Worm (Caenorhabditis elegans) whole organism, L3 larva: Measurements from ENCODE around the gene F14H3.6.

Experiments
- R02D3.7 ChIP-seq: fragments of 150-350 bp; optimal IDR thresholded peaks from 2 replicates; lab custom pipeline; 2014; ENCODE audit warnings: missing biosample characterization, missing genetic modification characterization
- ZK546.5 ChIP-seq: sonication (generic microtip); optimal IDR thresholded peaks from 2 replicates; lab custom pipeline; 2017; ENCODE audit warnings: missing biosample characterization, missing genetic modification characterization
- ama-1 ChIP-seq: fragments of 150-350 bp; optimal IDR thresholded peaks from 2 replicates; lab custom pipeline; 2018
- ceh-16 ChIP-seq: sonication (generic microtip); optimal IDR thresholded peaks from 2 replicates; lab custom pipeline; 2017; ENCODE audit warnings: missing biosample characterization, missing genetic modification characterization
- ceh-9 ChIP-seq: sonication (generic microtip); optimal IDR thresholded peaks from 2 replicates; lab custom pipeline; 2018; ENCODE audit warnings: missing biosample characterization, missing genetic modification characterization
- egl-5 ChIP-seq: fragments of 150-350 bp; optimal IDR thresholded peaks from 2 replicates; lab custom pipeline; 2017; ENCODE audit warnings: missing biosample characterization, missing genetic modification reagents, missing genetic modification characterization, inconsistent platforms
- elt-1 ChIP-seq: fragments of 150-350 bp; optimal IDR thresholded peaks from 2 replicates; lab custom pipeline; 2014; ENCODE audit warnings: missing biosample characterization, missing genetic modification characterization
- elt-2 ChIP-seq: sonication (generic microtip); optimal IDR thresholded peaks from 2 replicates; lab custom pipeline; 2016; ENCODE audit warnings: missing genetic modification reagents, mild to moderate bottlenecking, missing genetic modification characterization, missing compliant biosample characterization
- elt-3 ChIP-seq, 3 experiments: fragments of 150-350 bp in 1 of 3; sonication (generic microtip) in 2 of 3; optimal IDR thresholded peaks; 2 replicates in 2 of 3; 4 replicates in 1 of 3; lab custom pipeline; 2014 to 2017; ENCODE audit warnings: missing biosample characterization in 3 of 3, missing genetic modification characterization in 3 of 3
- eor-1 ChIP-seq, 2 experiments: fragments of 150-350 bp; optimal IDR thresholded peaks; 2 replicates each; lab custom pipeline; 2014 to 2018; ENCODE audit warnings: missing biosample characterization in 2 of 2, missing genetic modification characterization in 2 of 2
- fkh-10 ChIP-seq: sonication (generic microtip); optimal IDR thresholded peaks from 2 replicates; lab custom pipeline; 2017; ENCODE audit warnings: missing biosample characterization, missing genetic modification reagents, missing genetic modification characterization
- fkh-2 ChIP-seq: fragments of 150-350 bp; optimal IDR thresholded peaks from 2 replicates; lab custom pipeline; 2014; ENCODE audit warnings: missing biosample characterization, missing genetic modification reagents, missing genetic modification characterization
- fos-1 ChIP-seq: fragments of 150-350 bp; optimal IDR thresholded peaks from 2 replicates; lab custom pipeline; 2014; ENCODE audit warnings: missing biosample characterization, missing genetic modification characterization
- lin-15B ChIP-seq: fragments of 150-350 bp; optimal IDR thresholded peaks from 2 replicates; lab custom pipeline; 2014; ENCODE audit warnings: missing biosample characterization, missing genetic modification characterization
- lin-39 ChIP-seq: fragments of 150-350 bp; optimal IDR thresholded peaks from 2 replicates; lab custom pipeline; 2018; ENCODE audit warnings: missing biosample characterization, missing genetic modification reagents, missing genetic modification characterization
- lsy-12 ChIP-seq: sonication (generic microtip); optimal IDR thresholded peaks from 2 replicates; lab custom pipeline; 2016; ENCODE audit warnings: mild to moderate bottlenecking, missing genetic modification characterization, missing compliant biosample characterization
- mml-1 ChIP-seq: fragments of 150-350 bp; sonication (generic microtip); optimal IDR thresholded peaks from 3 replicates; lab custom pipeline; 2014; ENCODE audit warnings: missing biosample characterization, missing genetic modification characterization
- nhr-11 ChIP-seq: fragments of 150-350 bp; optimal IDR thresholded peaks from 2 replicates; lab custom pipeline; 2014; ENCODE audit warnings: missing biosample characterization, missing genetic modification characterization
- nhr-12 ChIP-seq: fragments of 150-350 bp; optimal IDR thresholded peaks from 2 replicates; lab custom pipeline; 2014; ENCODE audit warnings: missing biosample characterization, missing genetic modification characterization
- nhr-43 ChIP-seq: sonication (generic microtip); optimal IDR thresholded peaks from 2 replicates; lab custom pipeline; 2016; ENCODE audit warnings: mild to moderate bottlenecking, missing genetic modification characterization, missing compliant biosample characterization; ENCODE audit not compliant: poor library complexity, severe bottlenecking
- nhr-67 ChIP-seq: fragments of 150-350 bp; optimal IDR thresholded peaks from 2 replicates; lab custom pipeline; 2014; ENCODE audit warnings: missing biosample characterization, missing genetic modification characterization
- pha-4 ChIP-seq: fragments of 150-350 bp; optimal IDR thresholded peaks from 2 replicates; lab custom pipeline; 2014; ENCODE audit warnings: missing biosample characterization, missing genetic modification reagents, missing genetic modification characterization
- pqm-1 ChIP-seq: fragments of 150-350 bp; optimal IDR thresholded peaks from 2 replicates; lab custom pipeline; 2017; ENCODE audit warnings: missing biosample characterization, missing genetic modification characterization, inconsistent platforms
- snpc-4 ChIP-seq: fragments of 150-350 bp; optimal IDR thresholded peaks from 2 replicates; lab custom pipeline; 2014; ENCODE audit warnings: missing biosample characterization, missing genetic modification characterization
- unc-39 ChIP-seq: sonication (generic microtip); optimal IDR thresholded peaks from 4 replicates; lab custom pipeline; 2017; ENCODE audit warnings: missing biosample characterization, missing genetic modification characterization
- unc-62 ChIP-seq: fragments of 150-350 bp; sonication (generic microtip); optimal IDR thresholded peaks from 4 replicates; lab custom pipeline; 2014; ENCODE audit warnings: missing biosample characterization, missing genetic modification reagents, missing genetic modification characterization
- ztf-11 ChIP-seq: fragments of 150-350 bp; optimal IDR thresholded peaks from 2 replicates; lab custom pipeline; 2014; ENCODE audit warnings: missing biosample characterization, missing genetic modification characterization
- ztf-4 ChIP-seq: fragments of 150-350 bp; optimal IDR thresholded peaks from 2 replicates; lab custom pipeline; 2014; ENCODE audit warnings: missing biosample characterization, missing genetic modification characterization

The F14H3.6 gene

DNA sequence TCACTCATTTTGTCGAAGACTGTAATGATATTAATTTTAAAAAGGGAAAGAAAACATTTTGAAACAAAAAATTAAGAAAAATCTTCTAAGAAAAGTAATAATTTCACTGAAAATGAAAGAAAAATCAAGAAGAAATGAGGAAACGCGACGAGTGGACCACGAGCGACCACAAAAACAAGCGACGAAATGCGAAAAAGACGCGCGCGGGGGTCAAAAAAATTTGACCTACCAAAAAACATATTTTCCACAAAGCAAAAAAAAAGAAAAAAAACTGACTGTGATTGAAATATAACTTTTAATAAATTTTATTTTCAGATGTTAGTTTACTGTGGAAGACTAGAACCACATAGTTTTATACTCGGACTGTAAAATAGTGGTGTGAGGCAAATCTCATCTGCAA lies at the start of gene F14H3.6:
F14H3.6 (minus strand) TSS at position 22 of the 400 bp plus-strand sequence.
- TF ChIP-seq mml-1 (tag; lab: Kevin White, UChicago) (no peak), ZK546.5 (no peak), fkh-10 (GFP tag; lab: Kevin White, UChicago) (no peak), lin-15B (tag; lab: Kevin White, UChicago) (no peak), nhr-67 (tag; lab: Kevin White, UChicago) (no peak)

DNA sequence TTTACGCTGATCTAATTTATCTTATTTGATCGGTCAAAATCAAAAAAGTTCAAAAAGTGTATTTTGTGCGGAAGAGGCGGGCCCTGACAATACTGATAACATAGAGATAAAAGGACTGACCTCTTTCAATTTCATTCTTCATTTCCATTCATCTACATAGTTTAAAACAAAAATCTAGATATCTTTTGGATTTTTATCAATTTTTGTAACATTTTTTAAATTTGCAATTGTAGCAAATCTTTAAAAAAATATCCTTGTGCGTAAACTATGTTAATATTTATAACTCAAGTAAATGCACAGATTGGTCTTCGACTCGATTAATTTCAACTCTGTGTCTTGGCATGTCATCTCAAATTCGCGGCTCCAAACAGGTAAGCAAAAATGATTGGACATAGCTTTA lies 44.9 kb upstream of the F14H3.6 start, which contains the start of gene argk-1:
argk-1 (plus strand) TSS at position 301 of the 400 bp plus-strand sequence.
- TF ChIP-seq nhr-11 (tag; lab: Kevin White, UChicago) (no peak), fos-1 (tag; lab: Kevin White, UChicago) (no peak), fkh-10 (GFP tag; lab: Kevin White, UChicago) (no peak), mml-1 (tag; lab: Kevin White, UChicago) (no peak), ama-1 (lab: Kevin White, UChicago) (no peak)

DNA sequence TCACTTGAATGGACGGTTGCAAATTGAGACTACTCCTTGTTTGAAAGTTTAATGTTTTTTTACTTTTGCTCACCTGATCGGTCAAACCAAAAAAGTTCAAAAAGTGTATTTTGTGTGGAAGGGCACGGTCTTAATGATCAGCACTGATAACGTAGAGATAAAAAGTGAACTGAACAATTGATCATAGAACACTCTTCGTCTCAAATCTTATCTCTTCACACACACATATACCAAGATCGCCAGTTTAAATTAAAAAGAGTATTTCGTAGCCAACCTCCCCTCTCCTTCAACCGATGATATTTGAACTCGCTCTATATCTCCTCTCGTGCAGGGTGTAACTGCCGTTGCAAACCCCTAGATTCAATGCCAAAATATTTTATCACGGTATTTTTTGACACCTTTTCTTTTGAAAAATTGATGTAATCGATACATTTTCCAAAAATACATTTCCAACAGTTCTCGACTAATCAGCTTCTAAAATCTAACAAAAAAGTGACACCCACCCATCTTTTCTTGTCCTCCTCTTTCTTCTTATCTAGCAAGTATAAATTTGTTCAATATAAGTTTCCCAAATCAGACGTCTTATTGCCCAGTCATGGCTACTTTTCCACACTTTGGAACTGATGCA lies 41.5 kb upstream of the F14H3.6 start, which contains the start of gene cth-1:
cth-1 (plus strand) TSS at position 578 of the 628 bp plus-strand sequence.
- TF ChIP-seq R02D3.7 (no peak), elt-3 (tag; optimal IDR thresholded peaks at IDR 0.05; lab: Kevin White, UChicago) (peak in 1 of 3 experiments; percentile 72), unc-62 (GFP tag; lab: Kevin White, UChicago) (no peak), elt-2 (peak; percentile 60), elt-1 (peak; percentile 59), pqm-1 (tag; lab: Kevin White, UChicago) (peak; percentile 73), nhr-12 (tag; lab: Kevin White, UChicago) (no peak)

DNA sequence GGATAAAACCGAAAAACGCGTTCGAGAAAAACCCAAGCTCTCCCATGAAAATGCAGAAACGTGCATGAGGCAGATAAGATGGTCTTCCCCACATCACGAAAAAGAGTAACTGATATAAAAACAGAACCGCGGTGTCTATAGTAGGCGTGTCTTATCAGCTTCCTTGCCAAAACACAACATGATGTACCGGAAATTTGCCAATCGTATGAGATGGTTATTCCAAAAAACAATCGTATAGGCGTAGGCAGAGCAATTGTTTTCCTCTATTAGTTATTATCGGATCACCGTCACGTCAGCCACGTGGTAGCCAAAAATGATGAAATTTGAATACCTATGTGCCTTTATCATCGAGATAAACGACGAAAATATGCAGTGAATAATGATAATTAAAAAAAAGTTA lies 40.7 kb upstream of the F14H3.6 start, which contains the start of gene str-7:
str-7 (minus strand) TSS at position 101 of the 400 bp plus-strand sequence.
- TF ChIP-seq fkh-2 (no peak), fos-1 (tag; lab: Kevin White, UChicago) (no peak), fkh-10 (GFP tag; lab: Kevin White, UChicago) (no peak), snpc-4 (no peak), unc-39 (tag; lab: Kevin White, UChicago) (no peak), lin-39 (tag; lab: Kevin White, UChicago) (no peak), unc-62 (GFP tag; lab: Kevin White, UChicago) (no peak), nhr-11 (tag; lab: Kevin White, UChicago) (no peak), pqm-1 (tag; lab: Kevin White, UChicago) (peak; percentile 2)

DNA sequence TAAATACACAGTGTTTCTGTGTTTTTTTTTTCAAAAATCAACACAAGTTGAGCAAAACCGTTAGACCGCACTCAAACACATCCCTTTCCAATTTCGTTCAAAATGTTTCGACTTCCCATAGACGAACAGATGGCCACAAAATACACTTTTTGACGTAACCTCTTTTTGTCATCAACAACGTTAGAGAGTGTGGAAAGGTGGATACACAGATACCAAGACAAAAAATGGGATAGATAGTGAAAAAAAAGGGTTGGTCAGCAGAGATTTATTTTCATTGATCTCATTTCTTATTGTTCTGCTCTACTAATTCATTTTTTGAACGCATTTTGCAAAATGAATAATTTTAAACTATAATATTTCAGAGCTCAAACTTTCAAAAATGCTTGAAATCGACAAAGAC lies 36.2 kb upstream of the F14H3.6 start:
- TF ChIP-seq pqm-1 (tag; lab: Kevin White, UChicago) (peak; percentile 19), elt-2 (peak; percentile 12), fkh-2 (no peak), lsy-12 (tag; lab: Kevin White, UChicago) (no peak)

DNA sequence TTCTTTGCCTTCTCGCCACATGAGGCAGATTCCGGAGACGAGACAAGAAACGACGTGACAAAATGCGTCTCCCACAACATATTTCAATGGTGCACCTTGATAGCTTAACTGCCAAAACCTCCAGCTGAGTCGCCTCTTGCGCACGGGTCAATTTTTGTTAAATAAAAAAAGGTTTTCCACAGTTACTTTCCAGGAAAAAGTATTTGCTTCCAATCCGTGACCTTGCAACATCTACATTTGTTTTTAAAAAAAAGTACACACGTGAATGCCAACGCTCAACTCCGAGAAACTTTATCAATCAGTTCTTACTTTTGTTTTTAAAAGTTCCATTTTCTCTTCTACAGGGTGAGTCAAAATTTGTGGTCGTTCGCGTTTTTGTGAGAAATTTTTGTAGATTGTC lies 35.6 kb upstream of the F14H3.6 start, which contains the start of gene F22B8.7:
F22B8.7 (plus strand) TSS at position 301 of the 400 bp plus-strand sequence.
- TF ChIP-seq fos-1 (tag; lab: Kevin White, UChicago) (no peak), ceh-9 (no peak), pha-4 (tag; lab: Kevin White, UChicago) (no peak), unc-62 (GFP tag; lab: Kevin White, UChicago) (no peak), R02D3.7 (no peak), nhr-67 (tag; lab: Kevin White, UChicago) (no peak), fkh-2 (no peak), ceh-16 (tag; lab: Kevin White, UChicago) (no peak), lin-39 (tag; lab: Kevin White, UChicago) (no peak), ZK546.5 (no peak), eor-1 (tag; optimal IDR thresholded peaks at IDR 0.05; lab: Kevin White, UChicago) (no peak), egl-5 (tag; lab: Kevin White, UChicago) (no peak), elt-1 (no peak), lin-15B (tag; lab: Kevin White, UChicago) (no peak), ztf-4 (no peak), ztf-11 (tag; lab: Kevin White, UChicago) (no peak), nhr-43 (tag; lab: Kevin White, UChicago) (no peak)
